Fruit fly (Drosophila melanogaster) whole organism, embryonic: ENCODE measurements around the gene CG33258.

Experiments used
- Antp ChIP-seq: fragments of 200-800 bp; sonication (Bioruptor generic); optimal IDR thresholded peaks from 3 replicates; lab custom pipeline; 2016; ENCODE audit warnings: missing biosample characterization, missing genetic modification characterization
- CG11560 ChIP-seq: fragments of 200-800 bp; sonication (Bioruptor generic); IDR thresholded peaks from 3 replicates; pipeline ENCODE4 v1.3.6; 2022; ENCODE audit warnings: missing biosample characterization, missing genetic modification characterization
- CG12219 ChIP-seq: fragments of 200-800 bp; sonication (Bioruptor generic); optimal IDR thresholded peaks from 3 replicates; lab custom pipeline; 2018; ENCODE audit warnings: missing biosample characterization, mild to moderate bottlenecking, missing genetic modification characterization
- CG12659 ChIP-seq: fragments of 200-800 bp; sonication (Bioruptor generic); optimal IDR thresholded peaks from 3 replicates; lab custom pipeline; 2017; ENCODE audit warnings: mild to moderate bottlenecking, missing biosample characterization, missing genetic modification reagents, missing genetic modification characterization
- CG13424 ChIP-seq: fragments of 200-800 bp; sonication (Bioruptor generic); optimal IDR thresholded peaks from 2 replicates; lab custom pipeline; 2019; ENCODE audit warnings: missing biosample characterization, mild to moderate bottlenecking, missing genetic modification characterization, moderate library complexity
- CG15011 ChIP-seq: fragments of 200-800 bp; sonication (Bioruptor generic); optimal IDR thresholded peaks from 3 replicates; lab custom pipeline; 2018; ENCODE audit warnings: missing biosample characterization, mild to moderate bottlenecking, missing genetic modification characterization
- CG16815 ChIP-seq: fragments of 200-800 bp; sonication (Bioruptor generic); optimal IDR thresholded peaks from 3 replicates; lab custom pipeline; 2017; ENCODE audit warnings: missing biosample characterization, mild to moderate bottlenecking, missing genetic modification characterization
- CG16863 ChIP-seq: fragments of 200-800 bp; sonication (Bioruptor generic); optimal IDR thresholded peaks from 3 replicates; lab custom pipeline; 2016; ENCODE audit warnings: missing biosample characterization, missing genetic modification characterization
- CG2129 ChIP-seq: fragments of 200-800 bp; sonication (Bioruptor generic); IDR thresholded peaks from 2 replicates; pipeline ENCODE4 v1.3.6; 2022; ENCODE audit warnings: missing biosample characterization, missing genetic modification characterization; ENCODE audit not compliant: partially characterized antibody
- CG2889 ChIP-seq: fragments of 200-800 bp; sonication (Bioruptor generic); IDR thresholded peaks from 3 replicates; pipeline ENCODE4 v1.3.6; 2022; ENCODE audit warnings: missing biosample characterization, missing genetic modification characterization
- CG4424 ChIP-seq: fragments of 200-800 bp; sonication (Bioruptor generic); optimal IDR thresholded peaks from 3 replicates; lab custom pipeline; 2016; ENCODE audit warnings: missing biosample characterization, missing genetic modification characterization
- CG4820 ChIP-seq: fragments of 200-800 bp; sonication (Bioruptor generic); optimal IDR thresholded peaks from 3 replicates; lab custom pipeline; 2016; ENCODE audit warnings: missing biosample characterization, missing genetic modification characterization
- CG9797 ChIP-seq: fragments of 200-800 bp; sonication (Bioruptor generic); optimal IDR thresholded peaks from 3 replicates; lab custom pipeline; 2018; ENCODE audit warnings: missing biosample characterization, mild to moderate bottlenecking, missing genetic modification characterization
- Dip3 ChIP-seq: fragments of 200-800 bp; sonication (Bioruptor generic); optimal IDR thresholded peaks from 3 replicates; lab custom pipeline; 2016; ENCODE audit warnings: missing biosample characterization, missing genetic modification characterization
- Dref ChIP-seq: fragments of 200-800 bp; sonication (Bioruptor generic); IDR thresholded peaks from 2 replicates; pipeline ENCODE4 v1.3.6; 2022; ENCODE audit warnings: missing biosample characterization, missing genetic modification characterization
- E2f2 ChIP-seq: fragments of 200-800 bp; sonication (Bioruptor generic); IDR thresholded peaks from 2 replicates; pipeline ENCODE4 v1.3.6; 2022; ENCODE audit warnings: missing biosample characterization, missing genetic modification characterization
- Hand ChIP-seq: fragments of 200-800 bp; sonication (Bioruptor generic); optimal IDR thresholded peaks from 2 replicates; lab custom pipeline; 2017; ENCODE audit warnings: mild to moderate bottlenecking, missing biosample characterization, missing genetic modification reagents, missing genetic modification characterization
- MBD-R2 ChIP-seq: fragments of 200-800 bp; sonication (Bioruptor generic); IDR thresholded peaks from 2 replicates; pipeline ENCODE4 v1.3.6; 2022; ENCODE audit warnings: missing biosample characterization, missing genetic modification characterization
- Med ChIP-seq: fragments of 200-800 bp; sonication (Bioruptor generic); peaks from one replicate; lab custom pipeline; 2016; ENCODE audit warnings: missing biosample characterization, missing genetic modification characterization, mild to moderate bottlenecking, inconsistent platforms, moderate library complexity
- Mrtf ChIP-seq: fragments of 200-800 bp; sonication (Bioruptor generic); IDR thresholded peaks from 3 replicates; pipeline ENCODE4 v1.3.6; 2022; ENCODE audit warnings: missing biosample characterization, missing genetic modification characterization
- Myb ChIP-seq: fragments of 200-800 bp; sonication (Bioruptor generic); optimal IDR thresholded peaks from 2 replicates; lab custom pipeline; 2016; ENCODE audit warnings: missing biosample characterization, missing genetic modification characterization
- Oli ChIP-seq: fragments of 200-800 bp; sonication (Bioruptor generic); optimal IDR thresholded peaks from 2 replicates; lab custom pipeline; 2018; ENCODE audit warnings: missing biosample characterization, mild to moderate bottlenecking, missing genetic modification characterization, moderate library complexity
- Opbp ChIP-seq: fragments of 200-800 bp; sonication (Bioruptor generic); IDR thresholded peaks from 3 replicates; pipeline ENCODE4 v1.3.6; 2022; ENCODE audit warnings: missing biosample characterization, missing genetic modification characterization; ENCODE audit not compliant: partially characterized antibody
- Rfx ChIP-seq: fragments of 200-800 bp; sonication (Bioruptor generic); IDR thresholded peaks from 2 replicates; pipeline ENCODE4 v1.3.6; 2022; ENCODE audit warnings: missing biosample characterization, missing genetic modification characterization
- Scr ChIP-seq: fragments of 200-800 bp; sonication (Bioruptor generic); IDR thresholded peaks from 2 replicates; pipeline ENCODE4 v1.3.6; 2022; ENCODE audit warnings: missing biosample characterization, missing genetic modification characterization; ENCODE audit not compliant: partially characterized antibody
- Sin3A ChIP-seq: fragments of >200 bp; optimal IDR thresholded peaks from 2 replicates; lab custom pipeline; 2018
- Ssrp ChIP-seq: fragments of 200-800 bp; sonication (Bioruptor generic); optimal IDR thresholded peaks from 2 replicates; lab custom pipeline; 2018; ENCODE audit warnings: missing biosample characterization, mild to moderate bottlenecking, missing genetic modification characterization, moderate library complexity
- Taf1 ChIP-seq: fragments of 200-800 bp; sonication (Bioruptor generic); IDR thresholded peaks from 2 replicates; pipeline ENCODE4 v1.3.6; 2022; ENCODE audit warnings: missing biosample characterization, missing genetic modification characterization
- YL-1 ChIP-seq: fragments of 200-800 bp; sonication (Bioruptor generic); optimal IDR thresholded peaks from 3 replicates; lab custom pipeline; 2017; ENCODE audit warnings: missing biosample characterization, mild to moderate bottlenecking, missing genetic modification characterization
- bcd ChIP-seq: fragments of 200-800 bp; sonication (Bioruptor generic); optimal IDR thresholded peaks from 2 replicates; lab custom pipeline; 2017; ENCODE audit warnings: missing biosample characterization, mild to moderate bottlenecking, missing genetic modification characterization
- btn ChIP-seq: fragments of 200-800 bp; sonication (Bioruptor generic); optimal IDR thresholded peaks from 2 replicates; lab custom pipeline; 2016; ENCODE audit warnings: missing biosample characterization, missing genetic modification characterization
- chif ChIP-seq, 2 experiments: fragments of 200-800 bp; sonication (Bioruptor generic); optimal IDR thresholded peaks; 3 replicates each; lab custom pipeline; 2016; ENCODE audit warnings: missing biosample characterization in 2 of 2, missing genetic modification characterization in 2 of 2
- croc ChIP-seq: fragments of 200-800 bp; sonication (Bioruptor generic); conservative IDR thresholded peaks from 3 replicates; pipeline ENCODE4 v1.3.6; 2022; ENCODE audit warnings: missing biosample characterization, missing genetic modification characterization
- da ChIP-seq: fragments of 200-800 bp; sonication (Bioruptor generic); optimal IDR thresholded peaks from 2 replicates; lab custom pipeline; 2016; ENCODE audit warnings: missing biosample characterization, missing genetic modification characterization
- fd3F ChIP-seq: fragments of 200-800 bp; sonication (Bioruptor generic); optimal IDR thresholded peaks from 2 replicates; lab custom pipeline; 2018; ENCODE audit warnings: missing biosample characterization, mild to moderate bottlenecking, missing genetic modification characterization, moderate library complexity
- gcm ChIP-seq: fragments of 200-800 bp; sonication (Bioruptor generic); optimal IDR thresholded peaks from 2 replicates; lab custom pipeline; 2019; ENCODE audit warnings: missing biosample characterization, mild to moderate bottlenecking, missing genetic modification characterization, moderate library complexity
- jigr1 ChIP-seq: fragments of 200-800 bp; sonication (Bioruptor generic); IDR thresholded peaks from 3 replicates; pipeline ENCODE4 v1.3.6; 2022; ENCODE audit warnings: missing biosample characterization, missing genetic modification characterization
- klu ChIP-seq: fragments of 200-800 bp; sonication (Bioruptor generic); IDR thresholded peaks from 2 replicates; pipeline ENCODE4 v1.3.6; 2022; ENCODE audit warnings: missing biosample characterization, missing genetic modification characterization
- kni ChIP-seq: fragments of 200-800 bp; sonication (Bioruptor generic); optimal IDR thresholded peaks from 3 replicates; lab custom pipeline; 2017; ENCODE audit warnings: mild to moderate bottlenecking, missing biosample characterization, missing genetic modification reagents, missing genetic modification characterization
- knrl ChIP-seq: fragments of 200-800 bp; sonication (Bioruptor generic); IDR thresholded peaks from 3 replicates; pipeline ENCODE4 v1.3.6; 2022; ENCODE audit warnings: missing biosample characterization, missing genetic modification characterization; ENCODE audit not compliant: partially characterized antibody
- nom ChIP-seq: fragments of 200-800 bp; sonication (Bioruptor generic); optimal IDR thresholded peaks from 2 replicates; lab custom pipeline; 2017; ENCODE audit warnings: missing biosample characterization, missing genetic modification characterization, mild to moderate bottlenecking, moderate library complexity, missing genetic modification reagents
- phol ChIP-seq: fragments of 200-800 bp; sonication (Bioruptor generic); optimal IDR thresholded peaks from 3 replicates; lab custom pipeline; 2018; ENCODE audit warnings: missing biosample characterization, mild to moderate bottlenecking, missing genetic modification characterization, moderate library complexity
- pzg ChIP-seq: fragments of 200-800 bp; sonication (Bioruptor generic); optimal IDR thresholded peaks from 3 replicates; lab custom pipeline; 2018; ENCODE audit warnings: missing biosample characterization, mild to moderate bottlenecking, missing genetic modification characterization, moderate library complexity
- row ChIP-seq: fragments of 200-800 bp; sonication (Bioruptor generic); IDR thresholded peaks from 3 replicates; pipeline ENCODE4 v1.3.6; 2022; ENCODE audit warnings: missing biosample characterization, missing genetic modification characterization
- sc ChIP-seq, 3 experiments: fragments of >200 bp in 2 of 3; fragments of 200-800 bp in 1 of 3; sonication (Bioruptor generic) in 1 of 3; optimal IDR thresholded peaks; 2 replicates in 2 of 3; 3 replicates in 1 of 3; lab custom pipeline; 2017; ENCODE audit warnings: mild to moderate bottlenecking in 1 of 3, missing biosample characterization in 1 of 3, missing genetic modification characterization in 1 of 3, missing genetic modification reagents in 1 of 3
- sens ChIP-seq: fragments of 200-800 bp; sonication (Bioruptor generic); peaks from one replicate; lab custom pipeline; 2016; ENCODE audit warnings: missing biosample characterization, missing genetic modification characterization
- seq ChIP-seq: fragments of 200-800 bp; sonication (Bioruptor generic); IDR thresholded peaks from 2 replicates; pipeline ENCODE4 v1.3.6; 2022; ENCODE audit warnings: missing biosample characterization, missing genetic modification characterization
- tna ChIP-seq: fragments of 200-800 bp; sonication (Bioruptor generic); IDR thresholded peaks from 2 replicates; pipeline ENCODE4 v1.3.6; 2022; ENCODE audit warnings: missing biosample characterization, missing genetic modification characterization; ENCODE audit not compliant: partially characterized antibody
- trh ChIP-seq: fragments of 200-800 bp; sonication (Bioruptor generic); optimal IDR thresholded peaks from 2 replicates; lab custom pipeline; 2016; ENCODE audit warnings: missing biosample characterization, missing genetic modification characterization
- vvl ChIP-seq: fragments of 200-800 bp; sonication (Bioruptor generic); IDR thresholded peaks from 2 replicates; pipeline ENCODE4 v1.3.6; 2022; ENCODE audit warnings: missing biosample characterization, missing genetic modification characterization

Gene CG33258

DNA sequence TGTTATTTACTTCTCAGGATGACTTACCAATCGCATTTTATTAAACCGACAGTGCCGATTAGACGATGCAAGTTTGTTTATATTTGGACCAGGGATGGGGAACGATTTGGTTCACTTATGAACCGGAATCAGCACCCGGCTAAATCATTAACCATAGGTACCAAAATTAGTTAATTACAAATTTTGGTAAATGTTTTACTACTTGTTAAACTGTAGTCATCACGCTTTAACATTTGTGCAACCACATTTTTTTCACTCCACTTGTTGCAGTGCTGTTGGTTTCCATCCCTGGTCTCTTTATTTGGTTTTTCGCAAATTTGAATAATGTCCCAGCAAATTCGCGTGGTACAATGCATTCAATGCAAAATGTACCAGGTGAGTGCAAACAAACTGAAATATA lies 23.2 kb downstream of the CG33258 start, which contains the start of the genes IntS9 and CG43295 (continued):
- peak; percentile 56; the same call in 2 of the 3 replicates for TF ChIP-seq jigr1 (GFP tag; lab: Robert Waterston, UW)
- TF ChIP-seq chif (GFP tag; optimal IDR thresholded peaks at IDR 0.05; lab: Kevin White, UChicago): peak; percentile 79 to 85
- TF ChIP-seq Taf1 (GFP tag; lab: Robert Waterston, UW): peak; percentile 66
- no peak for TF ChIP-seq CG15011 (GFP tag; lab: Kevin White, UChicago)
- TF ChIP-seq seq: peak; percentile 79
- TF ChIP-seq CG4820 (GFP tag; lab: Kevin White, UChicago): peak; percentile 85
- no peak for TF ChIP-seq kni
- TF ChIP-seq CG2129: no peak
- TF ChIP-seq btn (GFP tag; lab: Kevin White, UChicago): peak; percentile 80
- TF ChIP-seq CG12219 (GFP tag; lab: Kevin White, UChicago): peak; percentile 69
- peak; percentile 68 for TF ChIP-seq Oli (tag; lab: Kevin White, UChicago)
- TF ChIP-seq Hand: no peak
- peak; percentile 48 for TF ChIP-seq da (GFP tag; lab: Kevin White, UChicago)
- no peak for TF ChIP-seq gcm
- peak; percentile 78 for TF ChIP-seq CG13424 (tag; lab: Kevin White, UChicago)
- TF ChIP-seq CG16815 (GFP tag; lab: Kevin White, UChicago): peak; percentile 65
- no peak for TF ChIP-seq sc (optimal IDR thresholded peaks at IDR 0.05; lab: Kevin White, UChicago)
- peak; percentile 55 for TF ChIP-seq sc (GFP tag; optimal IDR thresholded peaks at IDR 0.05; lab: Kevin White, UChicago)
- TF ChIP-seq bcd (GFP tag; lab: Kevin White, UChicago): peak; percentile 72
- TF ChIP-seq tna (GFP tag; lab: Robert Waterston, UW): no peak
- peak; percentile 93 for TF ChIP-seq vvl (GFP tag; lab: Robert Waterston, UW)
- peak; percentile 56; the same call in 1 of the 3 replicates for TF ChIP-seq CG11560 (tag; lab: Robert Waterston, UW)
- peak; percentile 58 for TF ChIP-seq fd3F
- TF ChIP-seq CG4424: peak; percentile 87
- TF ChIP-seq klu (GFP tag; lab: Robert Waterston, UW): no peak; the same call in 1 of the 2 replicates
- peak; percentile 78 for TF ChIP-seq Ssrp (tag; lab: Kevin White, UChicago)
- peak; percentile 60 for TF ChIP-seq trh (GFP tag; lab: Kevin White, UChicago)
- peak; percentile 67; the same call in 2 of the 3 replicates for TF ChIP-seq CG2889
- TF ChIP-seq croc: peak; percentile 61

DNA sequence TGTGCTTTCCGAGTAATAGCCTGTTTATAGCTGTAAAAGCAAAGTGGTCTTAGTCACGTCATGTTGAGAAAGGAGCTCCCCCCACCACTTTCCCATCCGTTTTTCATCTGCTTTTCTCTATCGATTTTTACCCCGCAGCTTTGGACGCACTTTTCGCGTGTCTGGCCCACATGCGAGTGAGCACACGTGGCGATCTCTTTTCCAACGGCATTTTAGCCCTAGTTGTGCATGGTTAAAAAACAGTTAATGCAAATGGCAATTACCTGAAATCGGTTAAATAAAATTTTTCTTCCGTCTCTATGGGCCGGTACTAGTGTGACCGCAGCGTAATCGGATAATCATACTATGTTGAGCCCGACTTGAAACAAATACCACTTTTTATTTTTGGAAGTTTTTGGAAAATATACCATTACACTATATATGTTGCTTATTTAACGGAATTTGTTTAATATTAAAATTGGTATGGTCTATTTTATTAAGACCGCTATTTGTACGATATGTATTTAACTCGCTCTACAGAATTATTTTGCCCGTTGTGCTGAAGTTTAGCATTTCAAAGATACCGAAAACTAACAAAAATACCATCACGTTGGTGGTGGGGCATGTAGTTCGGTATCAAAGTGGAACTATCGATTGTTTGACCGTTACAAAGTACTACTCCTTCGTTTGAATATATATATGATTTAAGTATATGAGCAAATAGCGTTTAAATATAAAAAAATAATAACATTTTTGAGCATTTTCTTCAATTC lies 29.9 kb downstream of the CG33258 start, which contains the start of gene Zn72D:
Zn72D (minus strand) TSS at position 558 of the 752 bp plus-strand sequence.
- TF ChIP-seq Dip3 (no peak), Opbp (GFP tag; lab: Robert Waterston, UW) (peak; percentile 6; the same call in 2 of the 3 replicates), E2f2 (GFP tag; lab: Robert Waterston, UW) (0 out of 2 replicates have a peak, but pooled peaks have one; percentile 18), Dref (GFP tag; lab: Robert Waterston, UW) (peak; percentile 49), phol (tag; lab: Kevin White, UChicago) (peak; percentile 1), Mrtf (GFP tag; lab: Robert Waterston, UW) (no peak), pzg (GFP tag; lab: Kevin White, UChicago) (peak; percentile 53), Rfx (GFP tag; lab: Robert Waterston, UW) (no peak), Myb (peak; percentile 77), Scr (GFP tag; lab: Robert Waterston, UW) (peak; percentile 58), Sin3A (lab: Kevin White, UChicago) (peak; percentile 73), knrl (peak; percentile 29; the same call in 1 of the 3 replicates), sens (GFP tag; lab: Kevin White, UChicago) (peak; percentile 44), Med (GFP tag; lab: Kevin White, UChicago) (peak; percentile 35), YL-1 (GFP tag; lab: Kevin White, UChicago) (peak; percentile 75), CG16863 (GFP tag; lab: Kevin White, UChicago) (no peak), CG12659 (GFP tag; lab: Kevin White, UChicago) (peak; percentile 22), MBD-R2 (GFP tag; lab: Robert Waterston, UW) (peak; percentile 84), nom (GFP tag; lab: Kevin White, UChicago) (peak; percentile 47), CG9797 (GFP tag; lab: Kevin White, UChicago) (peak; percentile 60), row (GFP tag; lab: Robert Waterston, UW) (peak; percentile 28; the same call in 1 of the 3 replicates), Antp (GFP tag; lab: Kevin White, UChicago) (no peak)
